Worm (Caenorhabditis elegans) whole organism, young adult: ENCODE results near the gene F59A6.12.

Source experiments
- B0019.2 ChIP-seq: fragments of 200-800 bp; sonication (Bioruptor generic); conservative IDR thresholded peaks from 2 replicates; pipeline ENCODE4 v1.3.6; 2022; ENCODE audit warnings: missing genetic modification reagents, missing genetic modification characterization, missing compliant biosample characterization
- B0261.1 ChIP-seq: sonication (generic microtip); optimal IDR thresholded peaks from 2 replicates; lab custom pipeline; 2016; ENCODE audit warnings: mild to moderate bottlenecking, missing genetic modification characterization, moderate library complexity, missing compliant biosample characterization
- C06A6.2 ChIP-seq: fragments of 200-800 bp; sonication (Bioruptor generic); conservative IDR thresholded peaks from 2 replicates; pipeline ENCODE4 v1.3.6; 2022; ENCODE audit warnings: missing genetic modification characterization, missing compliant biosample characterization
- F57A8.1 ChIP-seq: fragments of 200-800 bp; sonication (Bioruptor generic); optimal IDR thresholded peaks from 2 replicates; lab custom pipeline; 2018; ENCODE audit warnings: mild to moderate bottlenecking, missing genetic modification characterization, moderate library complexity, missing compliant biosample characterization
- F57C9.4 ChIP-seq: sonication (generic microtip); optimal IDR thresholded peaks from 2 replicates; lab custom pipeline; 2017; ENCODE audit warnings: mild to moderate bottlenecking, missing genetic modification characterization, missing compliant biosample characterization
- K11D2.4 ChIP-seq: fragments of 200-800 bp; sonication (Bioruptor generic); IDR thresholded peaks from 2 replicates; pipeline ENCODE4 v1.3.6; 2022; ENCODE audit warnings: missing genetic modification reagents, missing genetic modification characterization, missing compliant biosample characterization
- K12H6.12 ChIP-seq: fragments of 200-800 bp; sonication (Bioruptor generic); optimal IDR thresholded peaks from 2 replicates; lab custom pipeline; 2018; ENCODE audit warnings: mild to moderate bottlenecking, missing genetic modification characterization, missing compliant biosample characterization
- T07F8.4 ChIP-seq: sonication (generic microtip); optimal IDR thresholded peaks from 2 replicates; lab custom pipeline; 2016; ENCODE audit warnings: mild to moderate bottlenecking, missing genetic modification characterization, moderate library complexity, missing compliant biosample characterization
- akir-1 ChIP-seq: fragments of 200-800 bp; sonication (Bioruptor generic); optimal IDR thresholded peaks from 2 replicates; lab custom pipeline; 2018; ENCODE audit warnings: mild to moderate bottlenecking, missing genetic modification characterization, moderate library complexity, missing compliant biosample characterization
- ama-1 ChIP-seq, 3 experiments: fragments of 150-350 bp in 1 of 3; sonication (generic microtip) in 2 of 3; optimal IDR thresholded peaks; 2 replicates each; lab custom pipeline; 2014 to 2018; ENCODE audit warnings: missing biosample characterization in 2 of 3, missing genetic modification characterization in 2 of 3, missing genetic modification reagents in 2 of 3
- aptf-2 ChIP-seq: fragments of 200-800 bp; sonication (Bioruptor generic); conservative IDR thresholded peaks from 2 replicates; pipeline ENCODE4 v1.3.6; 2022; ENCODE audit warnings: missing genetic modification reagents, missing genetic modification characterization, missing compliant biosample characterization
- aptf-3 ChIP-seq: fragments of 200-800 bp; sonication (Bioruptor generic); IDR thresholded peaks from 2 replicates; pipeline ENCODE4 v1.3.6; 2022; ENCODE audit warnings: missing genetic modification characterization, missing compliant biosample characterization
- attf-5 ChIP-seq: fragments of 200-800 bp; sonication (Bioruptor generic); optimal IDR thresholded peaks from 2 replicates; lab custom pipeline; 2018; ENCODE audit warnings: mild to moderate bottlenecking, missing genetic modification characterization, missing compliant biosample characterization
- ccch-3 ChIP-seq: fragments of 200-800 bp; sonication (Bioruptor generic); optimal IDR thresholded peaks from 2 replicates; lab custom pipeline; 2018; ENCODE audit warnings: mild to moderate bottlenecking, missing genetic modification characterization, missing compliant biosample characterization
- cebp-1 ChIP-seq, 2 experiments: fragments of 200-800 bp in 1 of 2; sonication (Bioruptor generic) in 1 of 2; sonication (generic microtip) in 1 of 2; IDR thresholded peaks in 1 of 2; optimal IDR thresholded peaks in 1 of 2; 2 replicates each; pipeline versions ENCODE4 v1.3.6 to Lab custom; 2017 to 2022; ENCODE audit warnings: missing compliant biosample characterization in 2 of 2, missing genetic modification characterization in 2 of 2, mild to moderate bottlenecking in 1 of 2, missing genetic modification reagents in 1 of 2, moderate library complexity in 1 of 2
- ceh-27 ChIP-seq: fragments of 200-800 bp; sonication (Bioruptor generic); optimal IDR thresholded peaks from 2 replicates; lab custom pipeline; 2018; ENCODE audit warnings: mild to moderate bottlenecking, missing genetic modification characterization, moderate library complexity, missing compliant biosample characterization
- ceh-40 ChIP-seq: fragments of 200-800 bp; sonication (Bioruptor generic); IDR thresholded peaks from 2 replicates; pipeline ENCODE4 v1.3.6; 2022; ENCODE audit warnings: missing genetic modification characterization, missing compliant biosample characterization
- chd-7 ChIP-seq: sonication (generic microtip); optimal IDR thresholded peaks from 2 replicates; lab custom pipeline; 2016; ENCODE audit warnings: mild to moderate bottlenecking, missing genetic modification characterization, moderate library complexity, missing compliant biosample characterization
- die-1 ChIP-seq: sonication (generic microtip); optimal IDR thresholded peaks from 2 replicates; lab custom pipeline; 2016; ENCODE audit warnings: missing genotype, mild to moderate bottlenecking, missing genetic modification characterization, missing compliant biosample characterization
- dox-1 ChIP-seq: fragments of 200-800 bp; sonication (Bioruptor generic); IDR thresholded peaks from 2 replicates; pipeline ENCODE4 v1.3.6; 2022; ENCODE audit warnings: missing genetic modification reagents, missing genetic modification characterization, missing compliant biosample characterization
- efl-1 ChIP-seq: fragments of 150-350 bp; optimal IDR thresholded peaks from 2 replicates; lab custom pipeline; 2014; ENCODE audit warnings: missing biosample characterization, missing genetic modification reagents, missing genetic modification characterization
- ekl-4 ChIP-seq: fragments of 200-800 bp; sonication (Bioruptor generic); IDR thresholded peaks from 2 replicates; pipeline ENCODE4 v1.3.6; 2022; ENCODE audit warnings: missing genetic modification reagents, missing genetic modification characterization, missing compliant biosample characterization
- him-1 ChIP-seq: sonication (generic microtip); optimal IDR thresholded peaks from 2 replicates; lab custom pipeline; 2016; ENCODE audit warnings: missing genotype, missing genetic modification reagents, missing genetic modification characterization, missing compliant biosample characterization
- hlh-12 ChIP-seq: sonication (generic microtip); optimal IDR thresholded peaks from 2 replicates; lab custom pipeline; 2016; ENCODE audit warnings: missing genetic modification characterization, missing compliant biosample characterization
- hlh-26 ChIP-seq: fragments of 200-800 bp; sonication (Bioruptor generic); conservative IDR thresholded peaks from 2 replicates; pipeline ENCODE4 v1.3.6; 2022; ENCODE audit warnings: missing genetic modification reagents, missing genetic modification characterization, missing compliant biosample characterization
- hmg-20 ChIP-seq: fragments of 200-800 bp; sonication (Bioruptor generic); IDR thresholded peaks from 2 replicates; pipeline ENCODE4 v1.3.6; 2022; ENCODE audit warnings: missing genetic modification reagents, missing genetic modification characterization, missing compliant biosample characterization
- let-526 ChIP-seq: fragments of 200-800 bp; sonication (Bioruptor generic); IDR thresholded peaks from 2 replicates; pipeline ENCODE4 v1.3.6; 2022; ENCODE audit warnings: missing genetic modification reagents, missing genetic modification characterization, missing compliant biosample characterization
- lin-40 ChIP-seq: sonication (generic microtip); optimal IDR thresholded peaks from 2 replicates; lab custom pipeline; 2016; ENCODE audit warnings: missing genetic modification characterization, mild to moderate bottlenecking, missing compliant biosample characterization, missing genotype, missing genetic modification reagents
- lir-1 ChIP-seq: fragments of 200-800 bp; sonication (Bioruptor generic); conservative IDR thresholded peaks from 2 replicates; pipeline ENCODE4 v1.3.6; 2022; ENCODE audit warnings: missing genetic modification reagents, missing genetic modification characterization, missing compliant biosample characterization
- madf-3 ChIP-seq: fragments of 200-800 bp; sonication (Bioruptor generic); IDR thresholded peaks from 2 replicates; pipeline ENCODE4 v1.3.6; 2022; ENCODE audit warnings: missing genetic modification reagents, missing genetic modification characterization, missing compliant biosample characterization
- madf-6 ChIP-seq: fragments of 200-800 bp; sonication (Bioruptor generic); IDR thresholded peaks from 2 replicates; pipeline ENCODE4 v1.3.6; 2022; ENCODE audit warnings: missing genetic modification reagents, missing genetic modification characterization, missing compliant biosample characterization
- madf-8 ChIP-seq: fragments of 200-800 bp; sonication (Bioruptor generic); conservative IDR thresholded peaks from 2 replicates; pipeline ENCODE4 v1.3.6; 2022; ENCODE audit warnings: missing genetic modification reagents, missing genetic modification characterization, missing compliant biosample characterization
- mcd-1 ChIP-seq: fragments of 200-800 bp; sonication (Bioruptor generic); IDR thresholded peaks from 2 replicates; pipeline ENCODE4 v1.3.6; 2022; ENCODE audit warnings: missing genetic modification reagents, missing genetic modification characterization, missing compliant biosample characterization
- nfya-2 ChIP-seq: fragments of 200-800 bp; sonication (Bioruptor generic); IDR thresholded peaks from 2 replicates; pipeline ENCODE4 v1.3.6; 2022; ENCODE audit warnings: missing genetic modification reagents, missing genetic modification characterization, missing compliant biosample characterization
- nhr-179 ChIP-seq: sonication (generic microtip); optimal IDR thresholded peaks from 2 replicates; lab custom pipeline; 2016; ENCODE audit warnings: mild to moderate bottlenecking, missing genetic modification characterization, missing compliant biosample characterization
- pha-4 ChIP-seq: fragments of 150-350 bp; sonication (generic microtip); optimal IDR thresholded peaks from 2 replicates; lab custom pipeline; 2014; ENCODE audit warnings: missing biosample characterization, missing genetic modification reagents, missing genetic modification characterization
- rcor-1 ChIP-seq: fragments of 200-800 bp; sonication (Bioruptor generic); IDR thresholded peaks from 2 replicates; pipeline ENCODE4 v1.3.6; 2022; ENCODE audit warnings: missing genetic modification reagents, missing genetic modification characterization, missing compliant biosample characterization
- rpc-1 ChIP-seq, 2 experiments: fragments of 150-350 bp in 1 of 2; sonication (generic microtip) in 1 of 2; optimal IDR thresholded peaks; 2 replicates each; lab custom pipeline; 2014 to 2018; ENCODE audit warnings: missing biosample characterization in 1 of 2, missing genetic modification characterization in 1 of 2, missing genetic modification reagents in 1 of 2, missing genotype in 1 of 2
- sdz-38 ChIP-seq: sonication (generic microtip); optimal IDR thresholded peaks from 2 replicates; lab custom pipeline; 2016; ENCODE audit warnings: missing genotype, missing genetic modification characterization, missing compliant biosample characterization
- snpc-1.3 ChIP-seq: sonication (generic microtip); optimal IDR thresholded peaks from 2 replicates; lab custom pipeline; 2017; ENCODE audit warnings: missing genetic modification characterization, mild to moderate bottlenecking, missing compliant biosample characterization, antibody characterized with exemption, moderate library complexity, missing genotype, missing genetic modification reagents; ENCODE audit not compliant: insufficient read depth
- snpc-3.4 ChIP-seq: sonication (generic microtip); optimal IDR thresholded peaks from 2 replicates; lab custom pipeline; 2017; ENCODE audit warnings: missing genetic modification characterization, mild to moderate bottlenecking, missing compliant biosample characterization, antibody characterized with exemption, moderate library complexity, missing genotype, missing genetic modification reagents
- somi-1 ChIP-seq: fragments of 200-800 bp; sonication (Bioruptor generic); optimal IDR thresholded peaks from 2 replicates; lab custom pipeline; 2018; ENCODE audit warnings: mild to moderate bottlenecking, missing genetic modification characterization, missing compliant biosample characterization
- tlf-1 ChIP-seq: fragments of 200-800 bp; sonication (Bioruptor generic); optimal IDR thresholded peaks from 2 replicates; lab custom pipeline; 2018; ENCODE audit warnings: mild to moderate bottlenecking, missing genetic modification characterization, missing compliant biosample characterization
- zfh-2 ChIP-seq: fragments of 200-800 bp; sonication (Bioruptor generic); conservative IDR thresholded peaks from 2 replicates; pipeline ENCODE4 v1.3.6; 2022; ENCODE audit warnings: missing genetic modification reagents, missing genetic modification characterization, missing compliant biosample characterization
- ztf-22 ChIP-seq: fragments of 200-800 bp; sonication (Bioruptor generic); optimal IDR thresholded peaks from 2 replicates; lab custom pipeline; 2018; ENCODE audit warnings: mild to moderate bottlenecking, missing genetic modification characterization, moderate library complexity, missing compliant biosample characterization

The F59A6.12 gene

ce11 chrII:5055129-5055666 is 43.3 kb upstream of the F59A6.12 start, which contains the start of the genes ify-1 and rpl-22 (continued):
- peak; percentile 6 for TF ChIP-seq F57C9.4 (tag; lab: Kevin White, UChicago)
- peak; percentile 71 for TF ChIP-seq madf-8 (GFP tag; lab: Robert Waterston, UW)
- TF ChIP-seq ceh-27: peak; percentile 92
- TF ChIP-seq ceh-40 (GFP tag; lab: Robert Waterston, UW): no peak
- TF ChIP-seq ama-1 (optimal IDR thresholded peaks at IDR 0.05; lab: Kevin White, UChicago): no peak
- no peak for TF ChIP-seq ama-1 (GFP tag; optimal IDR thresholded peaks at IDR 0.05; lab: Kevin White, UChicago)
- no peak for TF ChIP-seq hlh-12
- peak; percentile 94 for TF ChIP-seq madf-6
- peak; percentile 60 for TF ChIP-seq snpc-1.3 (tag; lab: Kevin White, UChicago)
- no peak for TF ChIP-seq somi-1 (GFP tag; lab: Kevin White, UChicago)
- TF ChIP-seq hlh-26 (GFP tag; lab: Robert Waterston, UW): no peak
- TF ChIP-seq lir-1 (GFP tag; lab: Robert Waterston, UW): peak; percentile 39; the same call in 1 of the 2 replicates
- TF ChIP-seq F57A8.1 (GFP tag; lab: Kevin White, UChicago): no peak
- peak; percentile 34 for TF ChIP-seq B0261.1 (tag; lab: Kevin White, UChicago)
- no peak for TF ChIP-seq him-1
- TF ChIP-seq T07F8.4 (tag; lab: Kevin White, UChicago): no peak
- TF ChIP-seq let-526 (GFP tag; lab: Robert Waterston, UW): no peak
- TF ChIP-seq hmg-20: peak; percentile 48; the same call in 1 of the 2 replicates
- TF ChIP-seq C06A6.2: no peak
- peak; percentile 98 for TF ChIP-seq mcd-1 (GFP tag; lab: Robert Waterston, UW)
- no peak for TF ChIP-seq aptf-2
- no peak for TF ChIP-seq ztf-22 (GFP tag; lab: Kevin White, UChicago)
- TF ChIP-seq lin-40 (tag; lab: Kevin White, UChicago): peak; percentile 79
- peak; percentile 86 for TF ChIP-seq attf-5
- TF ChIP-seq zfh-2: no peak
- peak; percentile 7 for TF ChIP-seq die-1
- 0 out of 2 replicates have a peak, but pooled peaks have one; percentile 38 for TF ChIP-seq B0019.2 (GFP tag; lab: Robert Waterston, UW)
- peak; percentile 56 for TF ChIP-seq K12H6.12
- TF ChIP-seq snpc-3.4 (tag; lab: Kevin White, UChicago): peak; percentile 81
- peak; percentile 66; the same call in 1 of the 2 replicates for TF ChIP-seq K11D2.4 (GFP tag; lab: Robert Waterston, UW)
- TF ChIP-seq sdz-38 (tag; lab: Kevin White, UChicago): no peak
- peak; percentile 89 for TF ChIP-seq rcor-1 (GFP tag; lab: Robert Waterston, UW)
- TF ChIP-seq cebp-1 (GFP tag; IDR thresholded peaks at IDR 0.05; lab: Robert Waterston, UW): no peak
- TF ChIP-seq cebp-1 (tag; optimal IDR thresholded peaks at IDR 0.05; lab: Kevin White, UChicago): peak; percentile 76
- TF ChIP-seq ccch-3: no peak
- no peak for TF ChIP-seq nfya-2 (GFP tag; lab: Robert Waterston, UW)
- TF ChIP-seq pha-4 (tag; lab: Kevin White, UChicago): peak; percentile 54
- TF ChIP-seq akir-1: no peak
- TF ChIP-seq nhr-179 (tag; lab: Kevin White, UChicago): no peak
- peak; percentile 26 for TF ChIP-seq rpc-1 (optimal IDR thresholded peaks at IDR 0.05; lab: Kevin White, UChicago)
- peak; percentile 4 for TF ChIP-seq rpc-1 (tag; optimal IDR thresholded peaks at IDR 0.05; lab: Kevin White, UChicago)
- peak; percentile 75 for TF ChIP-seq ekl-4 (GFP tag; lab: Robert Waterston, UW)
- TF ChIP-seq dox-1: peak; percentile 88
- TF ChIP-seq chd-7 (tag; lab: Kevin White, UChicago): no peak
- peak; percentile 77; the same call in 1 of the 2 replicates for TF ChIP-seq madf-3
- TF ChIP-seq tlf-1 (GFP tag; lab: Kevin White, UChicago): peak; percentile 85
- peak; percentile 80 for TF ChIP-seq efl-1 (GFP tag; lab: Kevin White, UChicago)
- TF ChIP-seq aptf-3 (GFP tag; lab: Robert Waterston, UW): no peak
